Worm (Caenorhabditis elegans) whole organism, young adult: Measurements from ENCODE around the gene srh-154.

Experiments used
- B0019.2 ChIP-seq: fragments of 200-800 bp; sonication (Bioruptor generic); conservative IDR thresholded peaks from 2 replicates; pipeline ENCODE4 v1.3.6; 2022; ENCODE audit warnings: missing genetic modification reagents, missing genetic modification characterization, missing compliant biosample characterization
- B0261.1 ChIP-seq: sonication (generic microtip); optimal IDR thresholded peaks from 2 replicates; lab custom pipeline; 2016; ENCODE audit warnings: mild to moderate bottlenecking, missing genetic modification characterization, moderate library complexity, missing compliant biosample characterization
- C06A6.2 ChIP-seq: fragments of 200-800 bp; sonication (Bioruptor generic); conservative IDR thresholded peaks from 2 replicates; pipeline ENCODE4 v1.3.6; 2022; ENCODE audit warnings: missing genetic modification characterization, missing compliant biosample characterization
- D2030.7 ChIP-seq: fragments of 200-800 bp; sonication (Bioruptor generic); IDR thresholded peaks from 2 replicates; pipeline ENCODE4 v1.3.6; 2022; ENCODE audit warnings: missing genetic modification reagents, missing genetic modification characterization, missing compliant biosample characterization
- F23B12.7 ChIP-seq: sonication (generic microtip); optimal IDR thresholded peaks from 2 replicates; lab custom pipeline; 2017; ENCODE audit warnings: missing genetic modification characterization, mild to moderate bottlenecking, missing compliant biosample characterization, antibody characterized with exemption, moderate library complexity; ENCODE audit not compliant: insufficient read depth
- F57C9.4 ChIP-seq: sonication (generic microtip); optimal IDR thresholded peaks from 2 replicates; lab custom pipeline; 2017; ENCODE audit warnings: mild to moderate bottlenecking, missing genetic modification characterization, missing compliant biosample characterization
- K11D2.4 ChIP-seq: fragments of 200-800 bp; sonication (Bioruptor generic); IDR thresholded peaks from 2 replicates; pipeline ENCODE4 v1.3.6; 2022; ENCODE audit warnings: missing genetic modification reagents, missing genetic modification characterization, missing compliant biosample characterization
- Y56A3A.18 ChIP-seq: fragments of 200-800 bp; sonication (Bioruptor generic); IDR thresholded peaks from 2 replicates; pipeline ENCODE4 v1.3.6; 2022; ENCODE audit warnings: missing genetic modification reagents, missing genetic modification characterization, missing compliant biosample characterization
- athp-1 ChIP-seq: sonication (generic microtip); optimal IDR thresholded peaks from 2 replicates; lab custom pipeline; 2017; ENCODE audit warnings: mild to moderate bottlenecking, missing genetic modification characterization, missing compliant biosample characterization
- attf-6 ChIP-seq: fragments of 200-800 bp; sonication (Bioruptor generic); IDR thresholded peaks from 2 replicates; pipeline ENCODE4 v1.3.6; 2022; ENCODE audit warnings: missing genetic modification reagents, missing genetic modification characterization, missing compliant biosample characterization
- ceh-58 ChIP-seq: fragments of 200-800 bp; sonication (Bioruptor generic); IDR thresholded peaks from 2 replicates; pipeline ENCODE4 v1.3.6; 2022; ENCODE audit warnings: missing genetic modification characterization, missing compliant biosample characterization
- die-1 ChIP-seq: sonication (generic microtip); optimal IDR thresholded peaks from 2 replicates; lab custom pipeline; 2016; ENCODE audit warnings: missing genotype, mild to moderate bottlenecking, missing genetic modification characterization, missing compliant biosample characterization
- dox-1 ChIP-seq: fragments of 200-800 bp; sonication (Bioruptor generic); IDR thresholded peaks from 2 replicates; pipeline ENCODE4 v1.3.6; 2022; ENCODE audit warnings: missing genetic modification reagents, missing genetic modification characterization, missing compliant biosample characterization
- him-1 ChIP-seq: sonication (generic microtip); optimal IDR thresholded peaks from 2 replicates; lab custom pipeline; 2016; ENCODE audit warnings: missing genotype, missing genetic modification reagents, missing genetic modification characterization, missing compliant biosample characterization
- hmg-1.2 ChIP-seq: fragments of 200-800 bp; sonication (Bioruptor generic); IDR thresholded peaks from 2 replicates; pipeline ENCODE4 v1.3.6; 2022; ENCODE audit warnings: missing genetic modification reagents, missing genetic modification characterization, missing compliant biosample characterization
- hsf-1 ChIP-seq: fragments of 200-800 bp; sonication (Bioruptor generic); IDR thresholded peaks from 2 replicates; pipeline ENCODE4 v1.3.6; 2022; ENCODE audit warnings: missing genetic modification reagents, missing genetic modification characterization, missing compliant biosample characterization
- let-526 ChIP-seq: fragments of 200-800 bp; sonication (Bioruptor generic); IDR thresholded peaks from 2 replicates; pipeline ENCODE4 v1.3.6; 2022; ENCODE audit warnings: missing genetic modification reagents, missing genetic modification characterization, missing compliant biosample characterization
- lin-26 ChIP-seq: fragments of 200-800 bp; sonication (Bioruptor generic); IDR thresholded peaks from 2 replicates; pipeline ENCODE4 v1.3.6; 2022; ENCODE audit warnings: missing genetic modification reagents, missing genetic modification characterization, missing compliant biosample characterization
- madf-3 ChIP-seq: fragments of 200-800 bp; sonication (Bioruptor generic); IDR thresholded peaks from 2 replicates; pipeline ENCODE4 v1.3.6; 2022; ENCODE audit warnings: missing genetic modification reagents, missing genetic modification characterization, missing compliant biosample characterization
- nfya-2 ChIP-seq: fragments of 200-800 bp; sonication (Bioruptor generic); IDR thresholded peaks from 2 replicates; pipeline ENCODE4 v1.3.6; 2022; ENCODE audit warnings: missing genetic modification reagents, missing genetic modification characterization, missing compliant biosample characterization
- pbrm-1 ChIP-seq: fragments of 200-800 bp; sonication (Bioruptor generic); IDR thresholded peaks from 2 replicates; pipeline ENCODE4 v1.3.6; 2022; ENCODE audit warnings: missing genetic modification reagents, missing genetic modification characterization, missing compliant biosample characterization
- rcor-1 ChIP-seq: fragments of 200-800 bp; sonication (Bioruptor generic); IDR thresholded peaks from 2 replicates; pipeline ENCODE4 v1.3.6; 2022; ENCODE audit warnings: missing genetic modification reagents, missing genetic modification characterization, missing compliant biosample characterization
- rec-8 ChIP-seq, 2 experiments: sonication (generic microtip); optimal IDR thresholded peaks; 2 replicates each; lab custom pipeline; 2016; ENCODE audit warnings: mild to moderate bottlenecking in 2 of 2, missing genetic modification characterization in 2 of 2, missing genetic modification reagents in 2 of 2, missing genotype in 2 of 2, missing biosample characterization in 1 of 2, missing compliant biosample characterization in 1 of 2, moderate library complexity in 1 of 2
- rpc-1 ChIP-seq, 2 experiments: fragments of 150-350 bp in 1 of 2; sonication (generic microtip) in 1 of 2; optimal IDR thresholded peaks; 2 replicates each; lab custom pipeline; 2014 to 2018; ENCODE audit warnings: missing biosample characterization in 1 of 2, missing genetic modification characterization in 1 of 2, missing genetic modification reagents in 1 of 2, missing genotype in 1 of 2
- sea-2 ChIP-seq: fragments of 200-800 bp; sonication (Bioruptor generic); IDR thresholded peaks from 2 replicates; pipeline ENCODE4 v1.3.6; 2022; ENCODE audit warnings: missing genetic modification characterization, missing compliant biosample characterization
- snpc-1.1 ChIP-seq: sonication (generic microtip); optimal IDR thresholded peaks from 2 replicates; lab custom pipeline; 2017; ENCODE audit warnings: missing genetic modification characterization, mild to moderate bottlenecking, missing compliant biosample characterization, antibody characterized with exemption, moderate library complexity, missing genotype, missing genetic modification reagents; ENCODE audit not compliant: insufficient read depth
- snpc-3.4 ChIP-seq: sonication (generic microtip); optimal IDR thresholded peaks from 2 replicates; lab custom pipeline; 2017; ENCODE audit warnings: missing genetic modification characterization, mild to moderate bottlenecking, missing compliant biosample characterization, antibody characterized with exemption, moderate library complexity, missing genotype, missing genetic modification reagents
- snpc-4 ChIP-seq, 5 experiments: fragments of 150-350 bp in 1 of 5; sonication (generic microtip) in 4 of 5; optimal IDR thresholded peaks; 2 replicates each; lab custom pipeline; 2014 to 2018; ENCODE audit warnings: missing genetic modification characterization in 5 of 5, missing biosample characterization in 3 of 5, antibody characterized with exemption in 2 of 5, mild to moderate bottlenecking in 2 of 5, missing compliant biosample characterization in 2 of 5, missing genotype in 2 of 5, moderate library complexity in 2 of 5, missing genetic modification reagents in 1 of 5
- tbp1 ChIP-seq: fragments of 200-800 bp; sonication (Bioruptor generic); optimal IDR thresholded peaks from 2 replicates; lab custom pipeline; 2018; ENCODE audit warnings: mild to moderate bottlenecking, missing genetic modification characterization, missing compliant biosample characterization
- tlf-1 ChIP-seq: fragments of 200-800 bp; sonication (Bioruptor generic); optimal IDR thresholded peaks from 2 replicates; lab custom pipeline; 2018; ENCODE audit warnings: mild to moderate bottlenecking, missing genetic modification characterization, missing compliant biosample characterization
- xnd-1 ChIP-seq: sonication (generic microtip); optimal IDR thresholded peaks from 2 replicates; lab custom pipeline; 2016; ENCODE audit warnings: missing genotype, missing genetic modification reagents, missing genetic modification characterization, missing compliant biosample characterization

srh-154 gene

DNA sequence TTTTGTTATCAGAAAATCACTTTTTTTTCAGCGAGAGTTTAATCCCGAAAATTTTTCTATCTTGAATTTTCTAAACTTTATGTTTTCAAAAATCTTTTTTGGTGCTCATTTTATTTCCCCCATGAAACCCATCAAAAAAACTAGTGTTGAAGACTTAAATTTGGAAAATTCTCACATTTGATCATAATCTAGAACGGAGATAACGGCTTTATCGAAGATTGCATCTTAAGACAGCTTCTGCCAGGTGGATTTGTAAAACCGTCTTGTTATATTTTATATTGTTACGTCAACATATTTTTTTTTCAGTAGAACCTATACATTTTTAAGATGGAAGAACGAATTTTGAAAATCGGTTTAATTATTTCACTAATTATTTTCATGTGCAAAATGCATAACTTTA is 24.6 kb upstream of the srh-154 start, which contains the start of gene T27C5.12:
Gene T27C5.12, plus strand, starts transcription at position 301 of the 400 bp plus-strand sequence.
- TF ChIP-seq die-1 (tag; lab: Kevin White, UChicago) (no peak), rec-8 (tag; optimal IDR thresholded peaks at IDR 0.05; lab: Kevin White, UChicago) (no peak), tlf-1 (GFP tag; lab: Kevin White, UChicago) (no peak), F23B12.7 (no peak), let-526 (GFP tag; lab: Robert Waterston, UW) (no peak), athp-1 (tag; lab: Kevin White, UChicago) (no peak), ceh-58 (GFP tag; lab: Robert Waterston, UW) (no peak), F57C9.4 (tag; lab: Kevin White, UChicago) (no peak), madf-3 (no peak)

ce11 chrV:17416833-17417232 is 22.7 kb upstream of the srh-154 start, which contains the start of gene clc-21:
TSS of gene clc-21 (plus strand) at chrV:17417133.
- TF ChIP-seq xnd-1 (tag; lab: Kevin White, UChicago) (no peak), dox-1 (GFP tag; lab: Robert Waterston, UW) (no peak), C06A6.2 (GFP tag; lab: Robert Waterston, UW) (no peak), K11D2.4 (GFP tag; lab: Robert Waterston, UW) (no peak), pbrm-1 (GFP tag; lab: Robert Waterston, UW) (no peak)

ce11 chrV:17420753-17421152 is 18.8 kb upstream of the srh-154 start:
- TF ChIP-seq hsf-1 (GFP tag; lab: Robert Waterston, UW) (peak; percentile 94), dox-1 (GFP tag; lab: Robert Waterston, UW) (peak; percentile 47), B0019.2 (GFP tag; lab: Robert Waterston, UW) (0 out of 2 replicates have a peak, but pooled peaks have one; percentile 13)
- TF ChIP-seq, all 124 proteins: peak for 3; not testable (repeated sequence) for 121

DNA sequence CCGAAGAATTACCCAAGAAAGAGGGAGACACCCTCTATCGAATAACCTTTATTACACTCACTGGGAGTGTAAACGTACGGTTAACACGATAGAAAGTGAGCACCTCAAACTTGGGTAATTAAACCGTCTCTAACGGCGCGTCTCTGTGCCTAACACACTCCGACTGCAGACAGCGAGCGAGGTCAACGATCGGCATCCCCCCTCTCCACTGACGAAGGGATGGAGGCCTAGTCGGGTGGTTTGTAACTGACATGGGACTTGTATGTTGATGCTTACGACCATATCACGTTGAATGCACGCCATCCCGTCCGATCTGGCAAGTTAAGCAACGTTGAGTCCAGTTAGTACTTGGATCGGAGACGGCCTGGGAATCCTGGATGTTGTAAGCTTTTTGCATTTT is 10.9 kb upstream of the srh-154 start:
- TF ChIP-seq rpc-1 (optimal IDR thresholded peaks at IDR 0.05; lab: Kevin White, UChicago) (peak; percentile 47), rpc-1 (tag; optimal IDR thresholded peaks at IDR 0.05; lab: Kevin White, UChicago) (peak; percentile 81), B0261.1 (tag; lab: Kevin White, UChicago) (peak; percentile 60), lin-26 (peak; percentile 39), hmg-1.2 (GFP tag; lab: Robert Waterston, UW) (peak; percentile 79), nfya-2 (GFP tag; lab: Robert Waterston, UW) (0 out of 2 replicates have a peak, but pooled peaks have one; percentile 33), rcor-1 (GFP tag; lab: Robert Waterston, UW) (peak; percentile 22; the same call in 1 of the 2 replicates), sea-2 (0 out of 2 replicates have a peak, but pooled peaks have one; percentile 53), snpc-4 (GFP tag; optimal IDR thresholded peaks at IDR 0.05; lab: Kevin White, UChicago) (peak; percentile 87), snpc-4 (tag; optimal IDR thresholded peaks at IDR 0.05; lab: Kevin White, UChicago) (peak; percentile 57 to 97 (median 86)), D2030.7 (GFP tag; lab: Robert Waterston, UW) (peak; percentile 66; the same call in 1 of the 2 replicates), ceh-58 (GFP tag; lab: Robert Waterston, UW) (0 out of 2 replicates have a peak, but pooled peaks have one; percentile 30), attf-6 (peak; percentile 96), tbp1 (GFP tag; lab: Kevin White, UChicago) (peak; percentile 84), Y56A3A.18 (GFP tag; lab: Robert Waterston, UW) (peak; percentile 58; the same call in 1 of the 2 replicates), snpc-3.4 (tag; lab: Kevin White, UChicago) (peak; percentile 82), him-1 (peak; percentile 33), madf-3 (0 out of 2 replicates have a peak, but pooled peaks have one; percentile 27), snpc-1.1 (peak; percentile 92), pbrm-1 (GFP tag; lab: Robert Waterston, UW) (peak; percentile 94), dox-1 (GFP tag; lab: Robert Waterston, UW) (peak; percentile 33; the same call in 1 of the 2 replicates)
